Worm (Caenorhabditis elegans): ENCODE data around the gene ZK643.2.
"Not testable (repeated sequence)": the region's sequence is repeated elsewhere in the genome, so short reads cannot be mapped to it uniquely, and the experiment has no call there.

Gene ZK643.2

DNA sequence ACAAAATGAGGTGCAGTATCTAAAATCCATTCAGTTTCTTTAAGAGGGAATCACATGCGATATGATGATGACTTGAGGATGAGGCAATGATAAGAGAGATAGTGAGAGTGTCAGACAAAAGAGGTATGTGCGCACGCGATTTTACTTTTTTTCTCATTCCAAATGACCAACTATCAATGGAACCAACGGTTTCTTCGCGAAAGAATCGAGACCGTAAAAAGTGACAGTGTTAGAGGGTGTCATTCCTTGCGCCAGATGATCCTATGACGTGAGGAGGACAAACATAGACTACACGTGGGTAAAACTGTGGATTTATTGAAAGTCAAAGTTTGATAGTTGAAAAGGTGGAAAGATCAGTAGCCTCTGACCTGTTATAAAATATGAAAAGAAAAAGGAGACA lies 27.5 kb downstream of the ZK643.2 start:
- no peak for TF ChIP-seq unc-62 (GFP tag; optimal IDR thresholded peaks at IDR 0.05)

DNA sequence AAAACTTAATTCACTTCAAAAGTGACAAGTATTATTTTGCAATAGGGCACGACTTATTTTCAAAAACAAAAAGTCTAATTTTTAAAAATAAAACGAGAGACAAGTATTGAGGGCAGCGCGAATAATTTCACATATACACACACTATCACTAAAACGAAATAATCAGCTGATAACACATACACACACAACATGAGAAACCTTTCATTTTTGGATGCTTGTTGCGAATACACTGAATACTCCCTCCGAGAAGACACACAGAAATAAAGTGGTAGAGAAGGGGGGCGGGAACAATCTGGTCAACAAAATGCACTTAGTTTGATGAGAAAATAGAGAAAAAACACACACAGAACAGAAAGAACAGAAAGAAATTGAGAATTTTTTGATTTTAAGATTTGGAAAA lies 28.1 kb downstream of the ZK643.2 start:
- no peak for TF ChIP-seq unc-62 (GFP tag; optimal IDR thresholded peaks at IDR 0.05)

DNA sequence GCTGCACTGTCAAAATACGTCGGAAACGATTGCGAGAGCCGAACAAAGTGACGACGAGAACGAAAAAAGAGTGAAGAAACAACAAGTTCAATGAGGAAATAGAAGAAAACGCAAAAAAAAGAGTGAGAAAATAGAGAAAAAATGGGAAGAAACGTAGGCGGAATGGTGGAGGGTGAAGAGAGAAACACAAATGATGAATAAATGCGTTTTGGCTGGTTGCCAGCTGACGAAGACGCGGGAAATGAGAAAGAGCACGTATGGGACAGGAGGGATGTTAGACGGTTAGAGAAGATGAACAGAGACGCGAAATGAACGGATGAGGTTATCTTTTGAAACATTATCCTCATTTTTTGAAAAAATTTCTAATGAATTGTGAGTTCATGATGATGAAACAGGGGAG lies 28.6 kb downstream of the ZK643.2 start:
- TF ChIP-seq unc-62 (GFP tag; optimal IDR thresholded peaks at IDR 0.05) = no peak

DNA sequence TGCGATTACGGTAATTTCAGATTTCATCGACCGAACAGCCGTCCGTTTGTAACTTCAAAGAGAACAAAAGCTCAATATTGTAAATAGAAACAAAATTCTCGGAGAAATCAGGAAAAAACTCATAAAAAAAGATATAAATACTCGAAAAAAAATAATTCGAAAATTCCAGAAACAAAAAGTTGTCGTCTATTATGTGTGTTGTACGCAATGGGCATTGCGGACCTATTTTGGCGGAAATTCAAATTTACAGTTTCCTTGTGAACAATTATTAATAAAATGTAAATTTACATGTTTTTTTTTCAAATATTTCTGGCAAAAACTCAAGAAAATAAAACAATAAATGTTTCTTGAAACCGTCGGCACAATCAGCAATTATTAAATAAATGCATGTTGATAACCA lies 29.1 kb downstream of the ZK643.2 start:
- no peak for TF ChIP-seq unc-62 (GFP tag; optimal IDR thresholded peaks at IDR 0.05)

DNA sequence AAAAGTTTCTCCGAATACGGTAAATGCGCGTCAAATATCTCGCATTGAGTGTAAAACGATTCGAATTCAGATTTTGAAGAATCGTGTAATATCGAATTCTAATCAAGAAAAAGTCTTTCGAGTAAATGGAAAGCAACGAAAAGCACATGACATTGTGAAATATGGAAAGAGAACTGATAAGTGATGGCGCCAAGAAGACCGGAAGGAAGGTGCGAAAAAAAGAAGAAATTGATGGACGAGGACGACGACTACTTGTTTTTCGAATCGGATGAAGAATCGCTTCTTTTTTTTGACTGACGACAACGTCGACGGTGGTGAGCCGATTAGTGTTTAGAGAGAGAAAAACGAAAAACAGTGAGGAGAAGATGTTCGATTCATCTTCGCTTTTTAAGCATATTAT lies 29.6 kb downstream of the ZK643.2 start:
- TF ChIP-seq unc-62 (GFP tag; optimal IDR thresholded peaks at IDR 0.05) = no peak

DNA sequence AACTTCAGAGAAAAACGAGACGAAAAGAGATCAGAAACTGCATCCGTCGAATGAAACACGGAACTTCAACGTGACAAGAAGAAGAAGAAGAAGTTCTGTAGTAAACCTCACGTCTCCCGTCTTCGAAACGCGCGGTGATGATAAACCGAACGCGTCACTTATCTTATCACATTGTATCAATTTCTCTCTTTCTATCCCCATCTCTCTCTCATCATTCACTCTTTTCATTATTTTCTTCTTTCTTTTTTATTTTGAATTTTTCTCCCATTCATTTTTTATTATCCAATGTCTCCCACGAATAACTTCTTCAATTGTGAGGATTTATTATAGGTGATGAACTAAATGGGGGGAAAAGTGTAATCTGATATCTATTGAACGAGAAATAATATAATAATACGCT lies 30.5 kb downstream of the ZK643.2 start:
- no peak for TF ChIP-seq unc-62 (GFP tag; optimal IDR thresholded peaks at IDR 0.05)

DNA sequence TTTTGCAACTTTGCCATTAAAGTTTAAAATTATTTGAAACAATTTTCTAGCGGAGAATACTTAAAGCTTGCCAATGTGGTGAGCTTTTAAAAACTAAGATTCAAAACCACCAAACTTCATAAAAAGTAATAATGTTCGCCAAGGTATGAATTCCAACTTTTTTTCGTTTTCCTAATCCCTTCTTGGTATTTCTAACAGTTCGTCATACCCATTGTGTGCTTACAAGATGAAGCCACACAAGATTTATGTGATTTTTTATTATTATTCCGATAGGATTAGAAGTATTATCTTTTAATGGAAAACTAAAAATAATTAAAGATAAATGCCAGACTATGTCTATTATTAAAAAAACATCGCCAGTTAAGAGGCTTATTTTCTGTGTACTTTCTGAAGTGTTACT lies 31.7 kb downstream of the ZK643.2 start:
- TF ChIP-seq unc-62 (GFP tag; optimal IDR thresholded peaks at IDR 0.05) = no peak

DNA sequence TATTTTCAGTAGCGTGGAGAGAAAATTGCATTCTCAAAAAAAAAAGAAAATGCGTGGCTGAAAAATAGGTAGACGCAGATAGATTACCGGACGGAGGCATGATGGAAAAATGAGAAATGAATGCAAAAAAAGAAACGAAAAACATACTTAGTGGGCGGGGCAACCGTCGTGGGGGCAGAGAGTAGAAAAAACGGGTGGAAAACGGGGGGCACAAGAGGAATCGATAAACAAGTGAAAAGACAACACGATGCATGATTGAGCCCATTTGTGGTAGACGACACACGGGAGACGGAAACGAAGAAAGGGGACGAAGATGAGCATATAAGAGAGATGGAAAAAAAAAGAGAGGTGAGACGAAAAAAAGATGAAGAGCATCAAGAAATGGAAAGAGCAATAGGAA lies 32.2 kb downstream of the ZK643.2 start:
- no peak for TF ChIP-seq unc-62 (GFP tag; optimal IDR thresholded peaks at IDR 0.05)

DNA sequence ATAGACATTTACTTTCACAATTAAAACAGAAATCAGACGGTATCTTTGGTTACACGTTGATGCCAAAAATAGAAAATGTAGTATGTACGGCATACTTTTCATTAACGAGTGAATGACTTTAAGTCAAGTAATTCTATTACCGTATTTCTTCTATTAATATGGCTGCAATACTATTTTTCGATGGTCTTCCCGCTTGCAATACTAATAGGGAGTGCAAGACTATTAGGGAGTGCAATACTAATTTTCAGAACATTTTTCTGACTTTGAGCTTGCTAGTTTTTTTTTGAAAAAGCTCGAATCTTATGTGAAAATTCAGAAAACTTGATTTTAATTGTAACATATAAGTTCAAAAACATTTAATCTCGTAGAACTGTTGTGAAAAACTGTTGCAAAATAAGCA lies 33.4 kb downstream of the ZK643.2 start, which contains the start of gene R08D7.7:
R08D7.7 (plus strand) TSS at position 301 of the 400 bp plus-strand sequence.
- not testable (repeated sequence) for TF ChIP-seq unc-62 (GFP tag; optimal IDR thresholded peaks at IDR 0.05)

DNA sequence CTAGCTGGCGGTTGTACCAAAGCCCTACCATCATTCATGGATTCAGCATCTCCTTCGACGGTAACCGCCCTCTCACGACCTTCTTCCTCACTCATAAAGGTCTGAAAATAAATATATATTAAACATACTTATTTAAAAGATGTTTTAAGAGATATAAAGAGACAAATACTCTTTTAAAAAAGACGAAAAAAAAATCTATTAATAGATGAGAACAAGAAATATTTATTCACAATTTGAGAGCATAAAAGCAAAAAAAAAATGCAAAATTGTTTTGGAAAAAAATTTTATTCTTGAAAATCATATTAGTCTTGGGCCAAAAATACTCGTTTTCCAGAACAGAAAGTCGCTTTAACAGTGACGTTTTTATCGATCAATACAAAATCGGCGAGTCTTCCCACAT lies 40.3 kb downstream of the ZK643.2 start, which contains the start of gene skat-1:
skat-1 (minus strand) TSS at position 101 of the 400 bp plus-strand sequence.
- no peak for TF ChIP-seq unc-62 (GFP tag; optimal IDR thresholded peaks at IDR 0.05)

DNA sequence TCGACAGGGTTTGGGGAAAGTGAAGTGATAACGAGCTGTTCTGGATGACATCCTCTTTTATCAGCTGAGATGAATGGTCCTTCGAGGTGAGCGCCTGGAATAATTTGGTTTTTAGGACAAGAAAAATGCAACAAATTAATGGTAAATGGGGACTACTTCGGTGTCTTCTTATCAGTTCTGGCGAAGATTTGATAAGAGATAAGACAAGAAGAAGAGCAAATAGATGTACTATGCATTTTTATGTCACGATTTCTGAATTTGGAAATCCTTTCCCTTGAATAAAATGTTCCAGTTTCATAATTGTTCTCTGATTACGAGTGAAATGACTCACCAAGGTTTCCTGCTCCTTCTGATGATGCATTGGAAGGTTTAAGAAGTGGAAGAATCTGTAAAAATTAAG lies 41.5 kb downstream of the ZK643.2 start:
- TF ChIP-seq unc-62 (GFP tag; optimal IDR thresholded peaks at IDR 0.05) = no peak

DNA sequence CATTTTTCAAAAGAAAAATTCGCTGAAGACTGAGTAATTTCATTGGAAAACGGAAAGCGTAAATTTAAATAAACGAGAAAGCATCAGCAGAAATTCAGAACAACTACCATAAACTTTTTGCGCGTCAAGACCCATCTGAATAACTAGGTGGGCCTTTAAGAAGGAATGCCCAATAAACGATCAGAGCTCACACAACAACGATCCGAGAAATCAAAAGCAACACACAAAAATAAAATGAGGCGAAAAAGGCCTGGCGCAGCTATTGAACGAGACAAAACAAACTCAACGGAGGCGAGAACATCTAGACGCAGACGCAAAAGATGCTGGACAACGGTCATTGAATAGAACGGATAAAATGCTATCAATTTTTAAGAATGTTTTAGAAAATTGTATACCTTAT lies 42.5 kb downstream of the ZK643.2 start:
- TF ChIP-seq unc-62 (GFP tag; optimal IDR thresholded peaks at IDR 0.05) = no peak

DNA sequence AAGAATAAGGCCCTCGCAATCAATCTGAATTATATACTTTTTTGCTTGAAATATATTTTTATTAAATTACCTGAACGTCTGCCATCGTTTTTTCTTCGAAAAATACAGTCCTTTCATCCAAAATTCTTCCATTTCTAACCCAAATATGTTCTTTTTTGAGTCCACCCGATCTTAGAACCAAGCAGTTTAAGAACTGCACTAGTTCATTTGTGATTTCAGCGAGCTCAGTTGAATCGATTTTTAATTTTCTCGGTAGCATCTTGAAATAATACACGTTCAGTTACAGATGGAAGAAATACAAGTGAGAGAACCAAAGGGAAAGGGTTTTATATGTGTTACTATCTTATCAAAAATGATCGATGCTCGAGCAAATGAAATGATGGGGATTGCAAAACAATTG lies 43.2 kb downstream of the ZK643.2 start, which contains the start of gene F59B2.3:
F59B2.3 (minus strand) TSS at position 259 of the 400 bp plus-strand sequence.
- no peak for TF ChIP-seq unc-62 (GFP tag; optimal IDR thresholded peaks at IDR 0.05)

DNA sequence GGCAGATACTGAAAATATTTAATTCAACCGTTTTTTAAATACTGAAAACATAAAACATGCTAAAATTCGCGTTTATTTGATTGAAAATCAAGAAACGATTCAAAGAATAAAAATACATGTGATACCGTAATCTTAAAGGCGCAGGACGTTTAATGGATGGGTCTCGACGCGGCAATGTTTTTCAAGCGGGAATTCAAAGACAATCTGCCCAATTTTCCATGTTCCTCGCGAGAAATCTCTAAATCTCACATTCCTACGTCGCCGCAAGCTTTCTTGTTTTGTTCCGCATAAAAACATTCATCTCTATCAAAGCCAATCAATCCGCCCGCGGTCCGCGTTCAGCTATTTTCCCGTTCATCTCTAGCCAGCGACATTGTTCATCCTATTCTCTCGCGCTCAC lies 45.2 kb downstream of the ZK643.2 start:
- no peak for TF ChIP-seq unc-62 (GFP tag; optimal IDR thresholded peaks at IDR 0.05)

DNA sequence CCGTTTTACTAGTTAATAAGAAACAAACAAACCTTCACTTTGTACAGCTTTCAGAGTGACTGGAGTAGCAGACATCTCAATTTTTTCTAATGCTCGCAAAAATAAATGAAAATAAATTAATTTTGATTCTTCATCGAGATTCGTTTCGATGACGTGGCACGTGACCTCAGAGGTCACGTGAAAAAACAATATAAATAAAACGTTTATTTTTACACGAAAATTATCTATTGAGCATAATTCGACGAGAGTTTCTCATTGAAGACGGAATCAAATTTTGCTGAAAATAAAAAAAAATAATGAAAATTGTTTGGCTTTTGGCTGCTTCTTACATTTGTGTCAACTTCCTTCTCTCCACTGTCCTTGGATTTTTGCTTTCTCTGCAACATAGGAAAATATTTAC lies 45.6 kb downstream of the ZK643.2 start, which contains the start of gene rpn-6.2:
rpn-6.2 (minus strand) TSS at position 101 of the 400 bp plus-strand sequence.
- no peak for TF ChIP-seq unc-62 (GFP tag; optimal IDR thresholded peaks at IDR 0.05)

DNA sequence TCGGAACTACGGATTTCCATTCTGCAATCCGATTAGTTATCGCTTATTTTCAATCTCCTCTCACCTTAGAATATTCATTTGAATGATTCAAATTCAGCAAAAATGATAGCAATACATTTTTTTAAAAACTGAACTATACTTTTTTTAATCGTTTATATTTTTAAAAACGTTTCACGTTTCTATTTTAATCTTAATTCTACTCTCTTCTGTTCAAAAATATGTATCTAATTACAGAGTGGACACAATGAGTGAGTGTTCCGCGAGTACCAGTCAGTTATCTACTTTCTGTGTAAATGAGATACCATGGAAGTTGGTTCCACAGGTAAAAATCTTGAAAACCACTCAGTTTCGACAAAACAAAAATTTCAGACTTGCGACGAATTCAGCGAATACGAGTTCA lies 46.2 kb downstream of the ZK643.2 start, which contains the start of the genes F59B2.15 and zif-1:
F59B2.15 (minus strand) TSS at position 101 of the 400 bp plus-strand sequence.
zif-1 (plus strand) TSS at position 235 of the 400 bp plus-strand sequence.
- no peak for TF ChIP-seq unc-62 (GFP tag; optimal IDR thresholded peaks at IDR 0.05)

DNA sequence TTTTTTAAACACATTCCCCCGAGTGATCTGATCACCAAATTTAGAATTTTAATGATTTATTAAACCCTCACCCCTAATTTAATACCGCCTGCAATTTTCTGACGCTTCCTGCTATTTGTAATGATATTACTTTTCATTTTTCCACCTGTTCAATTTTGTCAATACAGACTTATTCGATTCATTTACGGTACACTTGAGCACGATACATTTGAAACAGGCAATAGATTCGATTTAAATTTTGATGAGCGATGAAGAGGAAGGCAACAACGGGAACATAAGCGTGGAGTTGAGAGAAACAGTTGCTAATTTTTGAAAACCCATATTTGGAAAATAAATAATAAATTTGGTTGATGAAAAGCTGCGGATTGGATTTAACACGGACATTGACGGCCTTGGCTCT lies 48.3 kb downstream of the ZK643.2 start:
- TF ChIP-seq unc-62 (GFP tag; optimal IDR thresholded peaks at IDR 0.05) = no peak

DNA sequence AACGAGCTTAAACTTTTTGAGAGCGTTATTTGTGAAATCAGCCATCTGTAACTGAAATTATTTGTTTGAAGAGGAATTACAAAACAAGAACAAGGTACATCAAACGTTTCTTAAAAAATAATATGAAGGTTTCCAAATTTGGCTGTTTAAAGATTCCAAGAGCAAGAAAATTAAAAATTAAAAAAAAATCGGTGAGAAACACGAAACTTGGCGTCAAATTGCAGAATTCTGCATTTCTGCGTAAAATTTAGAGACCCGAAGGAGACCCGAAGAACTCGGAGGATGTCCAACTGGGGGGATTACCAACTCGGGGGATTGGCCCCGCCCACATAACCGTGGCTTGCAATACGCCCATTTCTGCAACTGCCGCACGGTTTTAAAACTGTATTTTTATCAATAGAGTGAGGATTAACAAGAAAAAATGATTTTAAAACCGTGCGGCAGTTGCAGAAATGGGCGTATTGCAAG lies 49.6 kb downstream of the ZK643.2 start, which contains the start of gene rab-6.1:
rab-6.1 (minus strand) TSS at position 51 of the 468 bp plus-strand sequence.
- not testable (repeated sequence) for TF ChIP-seq unc-62 (GFP tag; optimal IDR thresholded peaks at IDR 0.05)

All from whole organism, dauer.